Fruit fly (Drosophila melanogaster): ENCODE results near the gene CG31735.

DNA sequence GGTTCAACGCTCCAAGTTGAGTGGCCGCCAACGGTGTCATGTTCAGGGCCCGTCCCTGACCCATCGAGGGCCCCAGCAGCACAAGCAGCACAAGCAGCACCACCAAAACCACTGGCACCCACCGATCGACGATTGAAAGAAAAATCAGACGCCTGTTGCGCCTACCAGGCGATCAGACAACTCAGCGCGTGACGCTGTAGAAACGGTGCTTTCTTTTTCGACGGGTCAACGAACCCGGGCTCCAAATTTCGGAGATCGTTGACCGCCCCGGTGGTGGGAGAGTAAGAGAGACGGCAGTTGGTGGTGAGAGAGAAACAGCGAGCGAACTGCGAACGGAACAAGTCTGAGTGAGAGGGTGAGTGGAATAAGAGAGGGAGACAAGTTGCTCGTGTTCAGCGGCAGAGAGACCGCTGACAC is 16.3 kb downstream of the CG31735 start:
- no peak for TF ChIP-seq CG15710 (tag; optimal IDR thresholded peaks at IDR 0.05)
- peak; percentile 100 for TF ChIP-seq EcR (GFP tag; optimal IDR thresholded peaks at IDR 0.05)
- TF ChIP-seq CG13204 (GFP tag; optimal IDR thresholded peaks at IDR 0.05), result peak; percentile 60
- TF ChIP-seq CG14655 (GFP tag; optimal IDR thresholded peaks at IDR 0.05), result no peak
- no peak for TF ChIP-seq gl (tag; optimal IDR thresholded peaks at IDR 0.05)
- TF ChIP-seq CG8159 (tag; optimal IDR thresholded peaks at IDR 0.05), result no peak
- no peak for TF ChIP-seq CG34367 (tag; optimal IDR thresholded peaks at IDR 0.05)

Measured in whole organism, pupa.